Fruit fly (Drosophila melanogaster) whole organism, wandering third instar larva: Measurements from ENCODE around the gene kmr.

Experiments
- Abd-B ChIP-seq: fragments of >200 bp; optimal IDR thresholded peaks from 2 replicates; lab custom pipeline; 2017; ENCODE audit warnings: missing biosample characterization, missing genetic modification characterization
- Dif ChIP-seq: fragments of 200-275, 200-300 bp; sonication (Bioruptor generic); optimal IDR thresholded peaks from 2 replicates; lab custom pipeline; 2018; ENCODE audit warnings: missing biosample characterization, missing genetic modification characterization; ENCODE audit not compliant: partially characterized antibody
- Hr78 ChIP-seq: fragments of >200 bp; optimal IDR thresholded peaks from 2 replicates; lab custom pipeline; 2017; ENCODE audit warnings: missing biosample characterization, missing genetic modification characterization
- Jra ChIP-seq: sonication (Bioruptor generic); optimal IDR thresholded peaks from 2 replicates; lab custom pipeline; 2016; ENCODE audit warnings: missing biosample characterization, missing genetic modification characterization
- Rel ChIP-seq, 2 experiments: fragments of 200-800 bp; sonication (Bioruptor generic) in 1 of 2; optimal IDR thresholded peaks; 2 replicates in 1 of 2; 3 replicates in 1 of 2; lab custom pipeline; 2016 to 2019; ENCODE audit warnings: mild to moderate bottlenecking in 2 of 2, missing biosample characterization in 2 of 2, missing genetic modification characterization in 2 of 2, moderate library complexity in 1 of 2
- foxo ChIP-seq, 2 experiments: fragments of 200-800 bp; sonication (Bioruptor generic); optimal IDR thresholded peaks; 2 replicates in 1 of 2; 3 replicates in 1 of 2; lab custom pipeline; 2016 to 2017; ENCODE audit warnings: missing biosample characterization in 2 of 2, missing genetic modification characterization in 2 of 2
- fru ChIP-seq: fragments of 200-800 bp; sonication (Bioruptor generic); optimal IDR thresholded peaks from 3 replicates; lab custom pipeline; 2016; ENCODE audit warnings: missing biosample characterization, mild to moderate bottlenecking, missing genetic modification characterization
- lola ChIP-seq: fragments of >200 bp; optimal IDR thresholded peaks from 2 replicates; lab custom pipeline; 2017; ENCODE audit warnings: missing biosample characterization, missing genetic modification characterization
- pan ChIP-seq: fragments of >200 bp; optimal IDR thresholded peaks from 2 replicates; lab custom pipeline; 2017
- psq ChIP-seq: fragments of 200-800 bp; sonication (Bioruptor generic); optimal IDR thresholded peaks from 3 replicates; lab custom pipeline; 2017; ENCODE audit warnings: missing biosample characterization, mild to moderate bottlenecking, missing genetic modification characterization, moderate library complexity

dm6 chr3R:13796071-13796470 is 81.1 kb downstream of the kmr start:
- no peak for TF ChIP-seq Jra (GFP tag; lab: Kevin White, UChicago)
- no peak for TF ChIP-seq Abd-B
- no peak for TF ChIP-seq Rel (GFP tag; optimal IDR thresholded peaks at IDR 0.05; lab: Kevin White, UChicago)
- no peak for TF ChIP-seq Rel (tag; optimal IDR thresholded peaks at IDR 0.05; lab: Kevin White, UChicago)
- TF ChIP-seq fru: peak; percentile 66
- no peak for TF ChIP-seq Dif
- no peak for TF ChIP-seq pan (lab: Kevin White, UChicago)
- peak in 1 of 2 experiments; percentile 69 for TF ChIP-seq foxo (GFP tag; optimal IDR thresholded peaks at IDR 0.05; lab: Kevin White, UChicago)
- peak; percentile 34 for TF ChIP-seq psq (GFP tag; lab: Kevin White, UChicago)
- TF ChIP-seq lola (GFP tag; lab: Kevin White, UChicago): no peak
- TF ChIP-seq Hr78 (GFP tag; lab: Kevin White, UChicago): no peak
